Fruit fly (Drosophila melanogaster): Measurements from ENCODE around the gene CG17233.

- TF ChIP-seq CG17806 (tag; optimal IDR thresholded peaks at IDR 0.05), result no peak
- TF ChIP-seq EcR (GFP tag; optimal IDR thresholded peaks at IDR 0.05), result no peak
These were observed 35.8 kb downstream of the CG17233 start, which contains the start of gene CG7290 for dm6 chr3L:20205946-20206345.
